Worm (Caenorhabditis elegans) whole organism, early embryonic: ENCODE results near the gene E04F6.6.

ENCODE experiments used
- F13C5.2 ChIP-seq: sonication (generic microtip); optimal IDR thresholded peaks from 2 replicates; lab custom pipeline; 2017; ENCODE audit warnings: mild to moderate bottlenecking, missing genetic modification characterization, inconsistent platforms, missing compliant biosample characterization
- aly-1 ChIP-seq: sonication (generic microtip); optimal IDR thresholded peaks from 2 replicates; lab custom pipeline; 2016; ENCODE audit warnings: missing genetic modification characterization, missing compliant biosample characterization
- ama-1 ChIP-seq: fragments of 150-350 bp; optimal IDR thresholded peaks from 2 replicates; lab custom pipeline; 2014
- ceh-13 ChIP-seq: fragments of 200-800 bp; sonication (Bioruptor generic); optimal IDR thresholded peaks from 2 replicates; lab custom pipeline; 2018; ENCODE audit warnings: mild to moderate bottlenecking, missing genetic modification characterization, missing compliant biosample characterization
- ceh-36 ChIP-seq: sonication (generic microtip); optimal IDR thresholded peaks from 2 replicates; lab custom pipeline; 2016; ENCODE audit warnings: missing genetic modification characterization, inconsistent platforms, missing compliant biosample characterization
- ets-7 ChIP-seq: sonication (generic microtip); optimal IDR thresholded peaks from 2 replicates; lab custom pipeline; 2016; ENCODE audit warnings: missing genotype, missing genetic modification characterization, missing compliant biosample characterization
- flt-1 ChIP-seq: fragments of 200-800 bp; sonication (Bioruptor generic); IDR thresholded peaks from 2 replicates; pipeline ENCODE4 v1.3.6; 2022; ENCODE audit warnings: missing genetic modification characterization, missing compliant biosample characterization
- hmg-4 ChIP-seq: fragments of 200-800 bp; sonication (Bioruptor generic); optimal IDR thresholded peaks from 2 replicates; lab custom pipeline; 2018; ENCODE audit warnings: mild to moderate bottlenecking, missing genetic modification characterization, missing compliant biosample characterization
- pes-1 ChIP-seq: fragments of 200-800 bp; sonication (Bioruptor generic); IDR thresholded peaks from 2 replicates; pipeline ENCODE4 v1.3.6; 2022; ENCODE audit warnings: missing genetic modification reagents, missing genetic modification characterization, missing compliant biosample characterization
- scrt-1 ChIP-seq: fragments of 200-800 bp; sonication (Bioruptor generic); IDR thresholded peaks from 2 replicates; pipeline ENCODE4 v1.3.6; 2022; ENCODE audit warnings: missing genetic modification characterization, missing compliant biosample characterization
- sea-1 ChIP-seq: fragments of 200-800 bp; sonication (Bioruptor generic); conservative IDR thresholded peaks from 2 replicates; pipeline ENCODE4 v1.3.6; 2022; ENCODE audit warnings: missing genetic modification characterization, missing compliant biosample characterization
- tbx-11 ChIP-seq: fragments of 200-800 bp; sonication (Bioruptor generic); IDR thresholded peaks from 2 replicates; pipeline ENCODE4 v1.3.6; 2022; ENCODE audit warnings: missing genetic modification characterization, missing compliant biosample characterization
- tra-4 ChIP-seq: sonication (generic microtip); optimal IDR thresholded peaks from 2 replicates; lab custom pipeline; 2017; ENCODE audit warnings: missing genetic modification characterization, missing compliant biosample characterization

- TF ChIP-seq ama-1 (lab: Kevin White, UChicago) (no peak), sea-1 (GFP tag; lab: Robert Waterston, UW) (no peak), F13C5.2 (tag; lab: Kevin White, UChicago) (no peak), ceh-36 (tag; lab: Kevin White, UChicago) (no peak), hmg-4 (GFP tag; lab: Kevin White, UChicago) (no peak), ets-7 (tag; lab: Kevin White, UChicago) (no peak), ceh-13 (GFP tag; lab: Kevin White, UChicago) (no peak), flt-1 (GFP tag; lab: Robert Waterston, UW) (no peak), scrt-1 (GFP tag; lab: Robert Waterston, UW) (no peak), tbx-11 (GFP tag; lab: Robert Waterston, UW) (no peak), pes-1 (GFP tag; lab: Robert Waterston, UW) (no peak), tra-4 (tag; lab: Kevin White, UChicago) (no peak), aly-1 (no peak)
These were observed 8.8 kb upstream of the E04F6.6 start, which contains the start of gene dhs-7 for ce11 chrII:7208184-7208583.
